Worm (Caenorhabditis elegans) whole organism, L4 larva: Measurements from ENCODE around the gene moa-2.

ENCODE experiments used
- Y75B8A.6 ChIP-seq: fragments of 200-800 bp; sonication (Bioruptor generic); IDR thresholded peaks from 2 replicates; pipeline ENCODE4 v1.3.6; 2022; ENCODE audit warnings: missing genetic modification reagents, missing genetic modification characterization, missing compliant biosample characterization
- ceh-82 ChIP-seq: sonication (generic microtip); optimal IDR thresholded peaks from 2 replicates; lab custom pipeline; 2017; ENCODE audit warnings: missing biosample characterization, missing genetic modification characterization
- daf-12 ChIP-seq: fragments of 150-350 bp; optimal IDR thresholded peaks from 2 replicates; lab custom pipeline; 2014; ENCODE audit warnings: missing biosample characterization, missing genetic modification reagents, missing genetic modification characterization
- egl-27 ChIP-seq: sonication (generic microtip); optimal IDR thresholded peaks from 3 replicates; lab custom pipeline; 2017; ENCODE audit warnings: missing biosample characterization, missing genetic modification reagents, missing genetic modification characterization
- lin-39 ChIP-seq: fragments of 150-350 bp; optimal IDR thresholded peaks from 2 replicates; lab custom pipeline; 2014; ENCODE audit warnings: missing biosample characterization, missing genetic modification reagents, missing genetic modification characterization
- lsy-2 ChIP-seq, 2 experiments: fragments of 150-350 bp in 1 of 2; sonication (generic microtip) in 1 of 2; optimal IDR thresholded peaks; 2 replicates each; lab custom pipeline; 2014 to 2017; ENCODE audit warnings: missing biosample characterization in 2 of 2, missing genetic modification characterization in 2 of 2
- nhr-6 ChIP-seq: fragments of 150-350 bp; optimal IDR thresholded peaks from 2 replicates; lab custom pipeline; 2014; ENCODE audit warnings: missing biosample characterization, missing genetic modification characterization
- set-16 ChIP-seq: fragments of 200-800 bp; sonication (Bioruptor generic); IDR thresholded peaks from 2 replicates; pipeline ENCODE4 v1.3.6; 2022; ENCODE audit warnings: missing genetic modification reagents, missing genetic modification characterization, missing compliant biosample characterization
- snpc-4 ChIP-seq: fragments of 150-350 bp; optimal IDR thresholded peaks from 2 replicates; lab custom pipeline; 2014; ENCODE audit warnings: missing biosample characterization, missing genetic modification characterization
- unc-62 ChIP-seq, 3 experiments: fragments of 150-350 bp in 1 of 3; sonication (generic microtip); optimal IDR thresholded peaks in 2 of 3; peaks in 1 of 3; 1 replicate in 1 of 3; 2 replicates in 2 of 3; lab custom pipeline; 2014 to 2017; ENCODE audit warnings: missing biosample characterization in 3 of 3, missing genetic modification characterization in 3 of 3, missing genetic modification reagents in 3 of 3, missing genotype in 1 of 3

- TF ChIP-seq unc-62 (GFP tag; optimal IDR thresholded peaks at IDR 0.05 in 1 of 2; lab: Kevin White, UChicago) (no peak), unc-62 (tag; optimal IDR thresholded peaks at IDR 0.05; lab: Kevin White, UChicago) (no peak), ceh-82 (no peak), daf-12 (tag; lab: Kevin White, UChicago) (no peak), lsy-2 (tag; optimal IDR thresholded peaks at IDR 0.05; lab: Kevin White, UChicago) (no peak), Y75B8A.6 (GFP tag; lab: Robert Waterston, UW) (no peak), snpc-4 (no peak), nhr-6 (tag; lab: Kevin White, UChicago) (peak; percentile 44), egl-27 (no peak), set-16 (no peak), lin-39 (tag; lab: Kevin White, UChicago) (no peak)
These were observed 36.7 kb downstream of the moa-2 start, which contains the start of gene alfa-1 for ce11 chrII:7662008-7662686.
